Fruit fly (Drosophila melanogaster) whole organism: Measurements from ENCODE around the gene Sema5c.

Experiments used
- CG8478 ChIP-seq: fragments of >200 bp; optimal IDR thresholded peaks from 2 replicates; lab custom pipeline; 2018; ENCODE audit warnings: inconsistent platforms
- Dll ChIP-seq: fragments of >200 bp; optimal IDR thresholded peaks from 2 replicates; lab custom pipeline; 2017
- EcR ChIP-seq, 2 experiments: fragments of >200 bp; optimal IDR thresholded peaks; 2 replicates each; lab custom pipeline; 2017; ENCODE audit warnings: missing biosample characterization in 2 of 2, missing genetic modification characterization in 2 of 2, missing genetic modification reagents in 2 of 2
- pan ChIP-seq: fragments of >200 bp; optimal IDR thresholded peaks from 2 replicates; lab custom pipeline; 2017
- psq ChIP-seq: fragments of >200 bp; optimal IDR thresholded peaks from 2 replicates; lab custom pipeline; 2017
- usp ChIP-seq: fragments of >200 bp; optimal IDR thresholded peaks from 2 replicates; lab custom pipeline; 2017; ENCODE audit warnings: missing biosample characterization, missing genetic modification characterization, mixed read lengths

DNA sequence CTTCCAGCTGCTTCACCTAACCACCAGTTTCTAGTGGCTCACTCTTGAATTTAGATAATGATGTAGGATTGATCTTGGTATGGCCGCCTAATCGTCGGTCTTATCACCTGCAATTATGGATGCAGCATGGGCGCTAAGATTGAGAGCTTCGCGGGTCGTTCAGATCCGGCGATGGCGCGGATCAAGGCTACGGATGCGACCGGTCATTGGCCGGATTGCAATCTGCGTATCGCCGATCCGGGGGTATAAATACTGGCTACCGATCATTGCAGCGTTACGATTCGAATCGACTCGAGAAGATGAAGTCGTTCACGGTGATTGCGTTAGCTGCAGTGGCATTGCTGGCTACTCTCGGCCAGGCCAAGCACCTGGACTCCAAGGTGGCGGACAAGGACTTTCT is 47.5 kb upstream of the Sema5c start, which contains the start of gene Lsp2:
- TF ChIP-seq EcR (GFP tag; optimal IDR thresholded peaks at IDR 0.05; lab: Kevin White, UChicago), result no peak
- TF ChIP-seq psq (lab: Kevin White, UChicago), result no peak
- no peak for TF ChIP-seq Dll
- no peak for TF ChIP-seq CG8478 (lab: Kevin White, UChicago)
- no peak for TF ChIP-seq pan (lab: Kevin White, UChicago)
- TF ChIP-seq usp, result no peak
